Worm (Caenorhabditis elegans): ENCODE results near the gene clec-34.

clec-34 gene

DNA sequence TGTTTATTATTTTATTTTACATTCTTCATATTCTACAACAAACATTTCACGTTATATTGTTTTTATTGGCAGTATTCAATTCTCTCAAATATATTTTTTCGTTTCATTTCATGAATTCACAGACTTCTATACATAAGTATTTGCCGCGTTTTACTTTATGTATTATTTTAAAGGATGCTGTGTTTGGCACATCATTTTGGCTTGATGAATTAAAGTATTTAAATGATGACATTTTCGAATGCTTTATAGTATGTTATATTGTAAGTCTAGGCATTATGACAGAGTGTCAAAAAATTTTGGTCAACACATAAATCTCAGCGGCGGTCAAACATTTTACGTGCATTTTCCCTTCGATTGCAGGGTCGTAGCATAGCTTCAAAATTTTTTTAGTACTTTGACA lies 40.1 kb upstream of the clec-34 start:
- no peak for TF ChIP-seq daf-12 (tag; optimal IDR thresholded peaks at IDR 0.05)
- TF ChIP-seq elt-2 (tag; optimal IDR thresholded peaks at IDR 0.05): no peak
- no peak for TF ChIP-seq ama-1 (optimal IDR thresholded peaks at IDR 0.05)
- no peak for TF ChIP-seq aly-2 (tag; optimal IDR thresholded peaks at IDR 0.05)
- no peak for TF ChIP-seq pqm-1 (tag; optimal IDR thresholded peaks at IDR 0.05)
- no peak for TF ChIP-seq eor-1 (tag; optimal IDR thresholded peaks at IDR 0.05)
- TF ChIP-seq nhr-237 (tag; optimal IDR thresholded peaks at IDR 0.05): no peak
- TF ChIP-seq hmg-11 (tag; optimal IDR thresholded peaks at IDR 0.05): no peak

DNA sequence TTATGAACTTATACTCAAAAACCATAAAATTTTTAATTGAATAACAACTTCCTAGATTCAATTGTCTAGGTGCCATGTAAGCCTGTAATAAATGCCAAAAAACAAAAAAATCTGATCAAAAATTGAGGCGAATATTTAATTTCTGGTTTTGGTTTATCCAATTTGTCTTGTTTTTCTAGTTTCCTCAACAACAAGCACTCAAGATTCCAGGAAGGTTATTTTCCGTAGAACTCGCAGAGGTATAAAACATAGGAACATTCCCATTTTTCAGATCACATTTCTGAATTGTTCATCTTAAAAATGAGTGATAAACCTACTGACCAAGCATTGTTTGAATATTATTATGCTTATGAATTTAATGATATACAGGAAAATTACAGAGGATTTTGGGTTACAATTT lies 38.4 kb upstream of the clec-34 start, which contains the start of gene srw-41:
srw-41 (plus strand) TSS at position 301 of the 400 bp plus-strand sequence.
- TF ChIP-seq fkh-2 (tag; optimal IDR thresholded peaks at IDR 0.05) (no peak), ZK546.5 (tag; optimal IDR thresholded peaks at IDR 0.05) (no peak), ceh-28 (tag; optimal IDR thresholded peaks at IDR 0.05) (no peak), daf-12 (tag; optimal IDR thresholded peaks at IDR 0.05) (no peak), ztf-4 (tag; optimal IDR thresholded peaks at IDR 0.05) (no peak), ceh-16 (tag; optimal IDR thresholded peaks at IDR 0.05) (no peak)

DNA sequence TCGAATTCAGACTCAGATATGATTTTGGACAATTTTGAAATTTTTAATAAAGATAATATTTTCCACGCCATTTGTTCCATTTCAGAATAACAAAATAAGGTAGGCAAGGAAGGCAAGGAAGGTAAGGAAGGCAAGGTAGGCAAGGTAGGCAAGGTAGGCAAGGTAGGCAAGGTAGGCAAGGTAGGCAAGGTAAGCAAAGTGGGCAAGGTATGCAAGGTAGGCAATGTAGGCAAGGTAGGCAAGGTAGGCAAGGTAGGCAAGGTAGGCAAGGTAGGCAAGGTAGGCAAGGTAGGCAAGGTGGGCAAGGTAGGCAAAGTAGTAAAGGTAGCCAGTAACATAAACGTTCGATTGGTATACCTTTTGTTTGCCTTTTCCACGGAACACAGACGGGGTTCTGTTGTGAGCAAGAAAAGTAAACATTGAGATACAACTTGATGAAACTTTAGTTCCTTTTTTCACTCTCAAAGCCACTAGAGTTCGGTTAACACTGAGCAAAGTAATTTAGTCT lies 35.8 kb upstream of the clec-34 start, which contains the start of gene Y70C5C.1:
Y70C5C.1 (plus strand) TSS at position 458 of the 508 bp plus-strand sequence.
- TF ChIP-seq ceh-82 (tag; optimal IDR thresholded peaks at IDR 0.05): no peak
- no peak for TF ChIP-seq eor-1 (tag; optimal IDR thresholded peaks at IDR 0.05)
- no peak for TF ChIP-seq elt-3 (tag; optimal IDR thresholded peaks at IDR 0.05)
- TF ChIP-seq unc-62 (GFP tag; optimal IDR thresholded peaks at IDR 0.05): no peak
- no peak for TF ChIP-seq ceh-16 (tag; optimal IDR thresholded peaks at IDR 0.05)
- no peak for TF ChIP-seq nhr-28 (tag; optimal IDR thresholded peaks at IDR 0.05)
- TF ChIP-seq ztf-4 (tag; optimal IDR thresholded peaks at IDR 0.05): no peak
- no peak for TF ChIP-seq pha-4 (tag; optimal IDR thresholded peaks at IDR 0.05)

DNA sequence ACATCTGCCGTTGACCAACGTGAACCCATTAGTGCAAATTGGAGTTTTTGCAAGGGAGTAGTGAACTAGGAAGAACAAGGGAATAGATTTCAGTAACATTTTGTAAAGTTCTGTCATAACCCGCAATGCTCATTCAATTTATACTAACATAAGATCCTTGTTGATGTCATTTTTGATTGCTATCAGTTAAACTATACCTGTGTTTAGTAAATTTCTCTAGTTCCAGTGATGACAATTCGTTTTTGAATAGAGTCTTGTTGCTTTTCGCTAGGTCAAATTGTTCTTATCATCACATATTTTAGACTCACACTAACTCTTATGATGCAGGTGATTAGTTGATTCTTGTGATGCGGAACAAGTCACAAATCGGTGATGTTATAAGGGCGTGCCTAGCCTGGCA lies 29.0 kb upstream of the clec-34 start, which contains the start of gene clec-9:
clec-9 (minus strand) TSS at position 101 of the 400 bp plus-strand sequence.
- TF ChIP-seq ceh-16 (tag; optimal IDR thresholded peaks at IDR 0.05) (no peak), nhr-11 (tag; optimal IDR thresholded peaks at IDR 0.05) (no peak), daf-12 (tag; optimal IDR thresholded peaks at IDR 0.05) (no peak), ceh-28 (tag; optimal IDR thresholded peaks at IDR 0.05) (no peak), lin-39 (tag; optimal IDR thresholded peaks at IDR 0.05) (no peak), elt-2 (tag; optimal IDR thresholded peaks at IDR 0.05) (no peak), nhr-67 (tag; optimal IDR thresholded peaks at IDR 0.05) (no peak), ZK546.5 (tag; optimal IDR thresholded peaks at IDR 0.05) (no peak), egl-5 (tag; optimal IDR thresholded peaks at IDR 0.05) (no peak), nhr-23 (tag; optimal IDR thresholded peaks at IDR 0.05) (no peak), ceh-9 (tag; optimal IDR thresholded peaks at IDR 0.05) (no peak)

DNA sequence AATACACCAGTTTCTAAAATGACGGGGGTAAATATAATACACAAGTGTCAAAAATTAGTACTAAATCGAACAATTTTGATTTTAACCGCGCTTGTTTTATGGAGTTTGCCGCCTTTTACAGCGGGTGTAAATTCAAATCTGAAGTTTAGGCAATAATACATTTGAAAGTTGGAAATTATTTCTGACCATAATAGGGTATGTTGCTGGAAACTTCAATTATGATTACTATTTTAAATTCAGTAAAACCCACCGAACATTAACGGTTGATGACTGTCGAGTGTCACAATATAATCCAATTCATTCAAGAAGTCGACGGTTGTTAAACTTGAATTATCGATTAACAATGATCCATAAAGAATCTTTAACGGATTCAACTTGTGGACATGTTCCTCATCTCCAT lies 21.8 kb upstream of the clec-34 start:
- TF ChIP-seq mdl-1 (tag; optimal IDR thresholded peaks at IDR 0.05) (no peak), nfya-1 (tag; optimal IDR thresholded peaks at IDR 0.05; ENCODE audit: insufficient read depth) (no peak), jun-1 (tag; optimal IDR thresholded peaks at IDR 0.05) (no peak), mml-1 (tag; optimal IDR thresholded peaks at IDR 0.05) (no peak), lin-39 (tag; optimal IDR thresholded peaks at IDR 0.05) (no peak), aly-2 (tag; optimal IDR thresholded peaks at IDR 0.05) (no peak), snpc-4 (tag; optimal IDR thresholded peaks at IDR 0.05) (no peak), pqm-1 (tag; optimal IDR thresholded peaks at IDR 0.05) (no peak), ZK546.5 (tag; optimal IDR thresholded peaks at IDR 0.05) (no peak), elt-3 (tag; optimal IDR thresholded peaks at IDR 0.05) (no peak), skn-1 (tag; optimal IDR thresholded peaks at IDR 0.05) (no peak), nhr-76 (tag; optimal IDR thresholded peaks at IDR 0.05) (no peak), ceh-9 (tag; optimal IDR thresholded peaks at IDR 0.05) (no peak), pha-4 (tag; optimal IDR thresholded peaks at IDR 0.05) (no peak)

DNA sequence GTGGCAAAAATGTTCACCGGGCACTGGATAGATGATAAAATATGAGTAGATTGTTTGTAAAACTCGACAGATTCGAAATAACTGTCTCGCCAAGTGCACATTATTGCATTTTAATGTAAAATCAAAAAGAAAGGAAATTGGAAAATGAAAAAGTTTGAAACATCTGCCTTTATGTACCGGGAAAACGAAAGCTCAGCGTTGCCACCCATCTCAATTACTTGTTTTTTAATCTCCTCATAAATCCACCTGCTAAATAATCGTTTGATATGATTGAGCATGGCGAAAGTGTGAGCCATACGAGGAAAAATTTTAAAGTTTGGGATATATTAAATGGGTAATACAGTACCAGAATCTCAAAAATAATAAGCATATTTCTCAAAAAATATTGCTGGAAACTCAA lies 19.0 kb upstream of the clec-34 start, which contains the start of gene srh-137:
srh-137 (minus strand) TSS at position 101 of the 400 bp plus-strand sequence.
- no peak for TF ChIP-seq fos-1 (tag; optimal IDR thresholded peaks at IDR 0.05)
- TF ChIP-seq nhr-23 (tag; optimal IDR thresholded peaks at IDR 0.05): no peak
- TF ChIP-seq egl-5 (tag; optimal IDR thresholded peaks at IDR 0.05): no peak
- TF ChIP-seq unc-39 (tag; optimal IDR thresholded peaks at IDR 0.05): no peak
- TF ChIP-seq nhr-28 (tag; optimal IDR thresholded peaks at IDR 0.05): no peak
- TF ChIP-seq tbx-2 (tag; optimal IDR thresholded peaks at IDR 0.05): no peak
- TF ChIP-seq elt-3 (tag; optimal IDR thresholded peaks at IDR 0.05): no peak
- no peak for TF ChIP-seq lin-15B (tag; optimal IDR thresholded peaks at IDR 0.05)
- no peak for TF ChIP-seq nhr-237 (tag; optimal IDR thresholded peaks at IDR 0.05)
- TF ChIP-seq ztf-11 (tag; optimal IDR thresholded peaks at IDR 0.05): no peak
- TF ChIP-seq elt-1 (tag; optimal IDR thresholded peaks at IDR 0.05): no peak
- no peak for TF ChIP-seq hmg-11 (tag; optimal IDR thresholded peaks at IDR 0.05)
- no peak for TF ChIP-seq ceh-16 (tag; optimal IDR thresholded peaks at IDR 0.05)
- no peak for TF ChIP-seq R02D3.7 (tag; optimal IDR thresholded peaks at IDR 0.05)
- no peak for TF ChIP-seq fkh-10 (GFP tag; optimal IDR thresholded peaks at IDR 0.05)
- no peak for TF ChIP-seq daf-12 (tag; optimal IDR thresholded peaks at IDR 0.05)
- TF ChIP-seq mdl-1 (tag; optimal IDR thresholded peaks at IDR 0.05): no peak

Data from whole organism, L3 larva.